Fruit fly (Drosophila melanogaster): ENCODE results near the gene Rtel1.
A peak's percentile ranks its signal among the peaks of the same experiment; 100 is the strongest.

Rtel1 gene

DNA sequence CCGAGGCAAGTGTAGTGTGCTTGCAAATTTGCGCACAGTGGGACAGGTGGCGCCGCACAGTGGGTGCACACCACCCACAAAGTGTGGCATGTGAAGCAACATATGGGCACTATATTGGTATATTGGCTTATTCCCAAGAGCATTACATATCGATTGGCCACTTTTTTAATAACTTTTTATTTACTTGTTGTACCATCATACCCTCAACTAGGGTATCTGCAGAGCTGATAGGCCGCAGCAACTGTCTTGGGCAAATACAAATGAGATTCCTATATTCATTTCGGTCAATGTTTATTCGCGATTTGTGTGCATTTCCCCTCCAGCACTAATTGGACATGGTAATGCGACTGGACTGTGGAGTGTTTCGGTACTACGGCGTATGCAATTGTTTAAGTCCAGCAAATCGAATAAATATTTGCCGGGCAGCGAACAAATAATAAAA lies 22.8 kb upstream of the Rtel1 start (continued):
- peak; percentile 42 for TF ChIP-seq woc (GFP tag; optimal IDR thresholded peaks at IDR 0.05)
- no peak for TF ChIP-seq lola (GFP tag; optimal IDR thresholded peaks at IDR 0.05)
- TF ChIP-seq h (GFP tag; optimal IDR thresholded peaks at IDR 0.05): peak; percentile 70
- no peak for TF ChIP-seq tai (GFP tag; optimal IDR thresholded peaks at IDR 0.05)
- no peak for TF ChIP-seq Vsx2 (GFP tag; optimal IDR thresholded peaks at IDR 0.05; ENCODE audit: partially characterized antibody)
- no peak for TF ChIP-seq sv (GFP tag; optimal IDR thresholded peaks at IDR 0.05)
- no peak for TF ChIP-seq CG32264 (GFP tag; optimal IDR thresholded peaks at IDR 0.05)
- TF ChIP-seq Myc (optimal IDR thresholded peaks at IDR 0.05): no peak
- peak; percentile 60 for TF ChIP-seq Hnf4 (GFP tag; optimal IDR thresholded peaks at IDR 0.05)
- no peak for TF ChIP-seq Hr78 (GFP tag; optimal IDR thresholded peaks at IDR 0.05)
- no peak for TF ChIP-seq jim (GFP tag; optimal IDR thresholded peaks at IDR 0.05)
- TF ChIP-seq Rel (GFP tag; optimal IDR thresholded peaks at IDR 0.05): no peak
- TF ChIP-seq Rel (tag; optimal IDR thresholded peaks at IDR 0.05): no peak
- no peak for TF ChIP-seq dl (GFP tag; optimal IDR thresholded peaks at IDR 0.05; ENCODE audit: insufficient read depth in 1 of 2, partially characterized antibody in 2 of 2)
- no peak for TF ChIP-seq Mio (GFP tag; optimal IDR thresholded peaks at IDR 0.05)
- peak; percentile 70 for TF ChIP-seq fru (GFP tag; optimal IDR thresholded peaks at IDR 0.05)

DNA sequence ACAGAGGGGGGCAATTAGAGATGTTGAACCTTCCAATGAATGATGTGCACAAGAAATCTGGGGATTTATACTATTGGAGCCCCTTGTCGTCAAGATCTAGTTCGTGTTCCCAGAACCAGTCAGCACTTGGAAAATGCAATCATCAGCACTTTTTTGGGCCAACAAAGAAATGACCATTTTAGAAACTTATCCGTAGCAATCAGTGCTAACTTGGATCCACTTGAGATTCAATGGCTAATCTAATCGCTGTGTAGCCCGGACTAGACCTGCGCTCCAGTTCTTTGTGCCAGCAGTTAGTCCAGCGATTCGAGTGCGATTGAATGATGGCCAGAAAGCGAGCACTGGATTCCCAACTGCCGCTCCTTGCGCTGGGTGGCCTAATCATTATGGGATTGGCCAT lies 15.1 kb upstream of the Rtel1 start, which contains the start of gene CG15773:
TSS of gene CG15773 (plus strand) at position 301 of the 400 bp plus-strand sequence.
- TF ChIP-seq Mio (GFP tag; optimal IDR thresholded peaks at IDR 0.05) (no peak), Hr78 (GFP tag; optimal IDR thresholded peaks at IDR 0.05) (no peak), dsf (GFP tag; optimal IDR thresholded peaks at IDR 0.05; ENCODE audit: borderline replicate concordance) (no peak), Myc (optimal IDR thresholded peaks at IDR 0.05) (no peak), CG32264 (GFP tag; optimal IDR thresholded peaks at IDR 0.05) (no peak), Dfd (GFP tag; optimal IDR thresholded peaks at IDR 0.05) (no peak), Hnf4 (GFP tag; optimal IDR thresholded peaks at IDR 0.05) (no peak), Abd-B (GFP tag; optimal IDR thresholded peaks at IDR 0.05) (no peak), HLH106 (tag; optimal IDR thresholded peaks at IDR 0.05) (no peak), sage (GFP tag; optimal IDR thresholded peaks at IDR 0.05) (no peak), Jra (GFP tag; optimal IDR thresholded peaks at IDR 0.05) (no peak), psq (GFP tag; optimal IDR thresholded peaks at IDR 0.05) (no peak), Sp1 (GFP tag; optimal IDR thresholded peaks at IDR 0.05) (no peak), Hr83 (GFP tag; optimal IDR thresholded peaks at IDR 0.05; ENCODE audit: poor library complexity, severe bottlenecking) (no peak), dl (GFP tag; optimal IDR thresholded peaks at IDR 0.05; ENCODE audit: insufficient read depth in 1 of 2, partially characterized antibody in 2 of 2) (no peak), GATAd (GFP tag; optimal IDR thresholded peaks at IDR 0.05) (no peak), pan (optimal IDR thresholded peaks at IDR 0.05) (no peak), usp (GFP tag; optimal IDR thresholded peaks at IDR 0.05) (no peak), lola (GFP tag; optimal IDR thresholded peaks at IDR 0.05) (no peak)

DNA sequence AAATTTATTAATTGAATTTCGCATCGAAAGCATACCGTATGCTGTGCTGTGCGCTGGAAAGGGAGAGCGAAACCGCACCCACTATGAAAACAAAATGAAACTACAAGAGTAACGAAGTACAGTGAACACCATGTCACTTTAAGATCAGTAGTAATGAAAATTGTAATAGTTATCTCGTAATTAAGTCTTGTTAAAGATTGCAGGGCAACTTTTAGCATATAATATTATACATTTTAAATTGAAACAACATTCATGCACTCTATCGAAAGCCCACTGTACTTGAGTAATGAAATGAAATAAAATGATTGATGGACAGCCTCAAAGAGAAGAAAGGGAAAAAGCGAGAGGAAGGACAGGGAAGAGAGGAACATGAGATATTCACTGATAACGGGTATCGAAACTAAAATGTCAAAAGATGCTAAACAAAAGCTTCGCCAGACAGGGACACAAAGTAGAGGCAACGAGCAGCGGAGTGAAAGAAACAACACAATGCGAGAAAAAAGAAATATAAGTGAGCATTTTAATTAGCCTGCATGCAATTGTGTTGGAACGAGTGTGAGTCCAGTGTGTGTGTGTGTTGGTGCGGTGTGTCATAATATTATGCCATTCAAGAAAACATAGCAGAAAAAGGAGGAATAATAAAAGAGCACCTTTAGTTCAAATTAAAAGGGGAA lies 12.1 kb upstream of the Rtel1 start:
- TF ChIP-seq psq (GFP tag; optimal IDR thresholded peaks at IDR 0.05) (peak; percentile 88), fru (GFP tag; optimal IDR thresholded peaks at IDR 0.05) (peak; percentile 91), sv (GFP tag; optimal IDR thresholded peaks at IDR 0.05) (peak; percentile 47), woc (GFP tag; optimal IDR thresholded peaks at IDR 0.05) (peak; percentile 70), rgr (GFP tag; optimal IDR thresholded peaks at IDR 0.05) (peak; percentile 93), GATAd (GFP tag; optimal IDR thresholded peaks at IDR 0.05) (no peak), Dif (GFP tag; optimal IDR thresholded peaks at IDR 0.05; ENCODE audit: partially characterized antibody) (no peak), sage (GFP tag; optimal IDR thresholded peaks at IDR 0.05) (peak; percentile 43), jim (GFP tag; optimal IDR thresholded peaks at IDR 0.05) (no peak), OdsH (GFP tag; optimal IDR thresholded peaks at IDR 0.05) (peak; percentile 85), ey (GFP tag; optimal IDR thresholded peaks at IDR 0.05) (peak; percentile 88), Vsx2 (GFP tag; optimal IDR thresholded peaks at IDR 0.05; ENCODE audit: partially characterized antibody) (peak; percentile 82), Sp1 (GFP tag; optimal IDR thresholded peaks at IDR 0.05) (peak; percentile 85), foxo (GFP tag; optimal IDR thresholded peaks at IDR 0.05) (peak; percentile 54 to 94), Rel (GFP tag; optimal IDR thresholded peaks at IDR 0.05) (no peak), Rel (tag; optimal IDR thresholded peaks at IDR 0.05) (peak; percentile 16), Hnf4 (GFP tag; optimal IDR thresholded peaks at IDR 0.05) (peak; percentile 89), CG32264 (GFP tag; optimal IDR thresholded peaks at IDR 0.05) (peak; percentile 48), CrebA (GFP tag; optimal IDR thresholded peaks at IDR 0.05; ENCODE audit: borderline replicate concordance) (no peak), CG9705 (GFP tag; optimal IDR thresholded peaks at IDR 0.05) (peak; percentile 29), pan (optimal IDR thresholded peaks at IDR 0.05) (no peak), HLH106 (tag; optimal IDR thresholded peaks at IDR 0.05) (peak; percentile 86), Jra (GFP tag; optimal IDR thresholded peaks at IDR 0.05) (peak; percentile 67), h (GFP tag; optimal IDR thresholded peaks at IDR 0.05) (peak; percentile 91), br (GFP tag; optimal IDR thresholded peaks at IDR 0.05) (peak; percentile 88), brk (GFP tag; optimal IDR thresholded peaks at IDR 0.05) (peak; percentile 69), dsf (GFP tag; optimal IDR thresholded peaks at IDR 0.05; ENCODE audit: borderline replicate concordance) (peak; percentile 18), Hr83 (GFP tag; optimal IDR thresholded peaks at IDR 0.05; ENCODE audit: poor library complexity, severe bottlenecking) (peak; percentile 52), dmrt93B (GFP tag; optimal IDR thresholded peaks at IDR 0.05) (peak; percentile 66), Myc (optimal IDR thresholded peaks at IDR 0.05) (no peak)
